Fruit fly (Drosophila melanogaster) whole organism, embryonic: ENCODE results near the gene Ptpmeg2.
A peak's percentile ranks its signal among the peaks of the same experiment; 100 is the strongest.

Source experiments
- Atf6 ChIP-seq: fragments of 200-800 bp; sonication (Bioruptor generic); IDR thresholded peaks from 2 replicates; pipeline ENCODE4 v1.3.6; 2022; ENCODE audit warnings: missing biosample characterization, missing genetic modification characterization
- B-H2 ChIP-seq: fragments of 200-800 bp; sonication (Bioruptor generic); optimal IDR thresholded peaks from 2 replicates; lab custom pipeline; 2018; ENCODE audit warnings: missing biosample characterization, mild to moderate bottlenecking, missing genetic modification characterization
- CG13287 ChIP-seq: fragments of 200-800 bp; sonication (Bioruptor generic); IDR thresholded peaks from 2 replicates; pipeline ENCODE4 v1.3.6; 2022; ENCODE audit warnings: missing biosample characterization, missing genetic modification characterization; ENCODE audit not compliant: partially characterized antibody
- CG13775 ChIP-seq: fragments of 200-800 bp; sonication (Bioruptor generic); optimal IDR thresholded peaks from 3 replicates; lab custom pipeline; 2017; ENCODE audit warnings: missing biosample characterization, mild to moderate bottlenecking, missing genetic modification characterization
- CG14441 ChIP-seq: fragments of 200-800 bp; sonication (Bioruptor generic); IDR thresholded peaks from 2 replicates; pipeline ENCODE4 v1.3.6; 2022; ENCODE audit warnings: missing biosample characterization, missing genetic modification characterization
- CG14965 ChIP-seq: fragments of 200-800 bp; sonication (Bioruptor generic); optimal IDR thresholded peaks from 2 replicates; lab custom pipeline; 2016; ENCODE audit warnings: missing biosample characterization, missing genetic modification characterization, borderline replicate concordance
- CG15514 ChIP-seq: fragments of 200-800 bp; sonication (Bioruptor generic); optimal IDR thresholded peaks from 3 replicates; lab custom pipeline; 2017; ENCODE audit warnings: missing biosample characterization, missing genetic modification characterization, mild to moderate bottlenecking, moderate library complexity, missing genetic modification reagents
- CG1602 ChIP-seq: fragments of 200-800 bp; sonication (Bioruptor generic); optimal IDR thresholded peaks from 3 replicates; lab custom pipeline; 2016; ENCODE audit warnings: missing biosample characterization, missing genetic modification characterization
- CG16863 ChIP-seq: fragments of 200-800 bp; sonication (Bioruptor generic); optimal IDR thresholded peaks from 3 replicates; lab custom pipeline; 2016; ENCODE audit warnings: missing biosample characterization, missing genetic modification characterization
- CG3065 ChIP-seq: fragments of 200-800 bp; sonication (Bioruptor generic); optimal IDR thresholded peaks from 2 replicates; lab custom pipeline; 2016; ENCODE audit warnings: missing biosample characterization, missing genetic modification characterization
- CG3163 ChIP-seq: fragments of 200-800 bp; sonication (Bioruptor generic); optimal IDR thresholded peaks from 3 replicates; lab custom pipeline; 2016; ENCODE audit warnings: missing biosample characterization, missing genetic modification characterization
- CG32767 ChIP-seq: fragments of 200-800 bp; sonication (Bioruptor generic); IDR thresholded peaks from 2 replicates; pipeline ENCODE4 v1.3.6; 2022; ENCODE audit warnings: missing biosample characterization, missing genetic modification characterization
- CG42726 ChIP-seq: fragments of 200-800 bp; sonication (Bioruptor generic); IDR thresholded peaks from 2 replicates; pipeline ENCODE4 v1.3.6; 2022; ENCODE audit warnings: missing biosample characterization, missing genetic modification characterization; ENCODE audit not compliant: partially characterized antibody
- CG6654 ChIP-seq: fragments of 200-800 bp; sonication (Bioruptor generic); optimal IDR thresholded peaks from 2 replicates; lab custom pipeline; 2017; ENCODE audit warnings: missing biosample characterization, mild to moderate bottlenecking, missing genetic modification characterization
- CG7271 ChIP-seq: fragments of 200-800 bp; sonication (Bioruptor generic); optimal IDR thresholded peaks from 2 replicates; lab custom pipeline; 2018; ENCODE audit warnings: missing biosample characterization, mild to moderate bottlenecking, missing genetic modification characterization, moderate library complexity
- CG8924 ChIP-seq: fragments of 200-800 bp; optimal IDR thresholded peaks from 3 replicates; lab custom pipeline; 2019; ENCODE audit warnings: missing biosample characterization, mild to moderate bottlenecking, missing genetic modification characterization, moderate library complexity
- CrebB ChIP-seq: fragments of 200-800 bp; sonication (Bioruptor generic); optimal IDR thresholded peaks from 3 replicates; lab custom pipeline; 2018; ENCODE audit warnings: missing biosample characterization, mild to moderate bottlenecking, missing genetic modification characterization
- Dbx ChIP-seq: fragments of 200-800 bp; sonication (Bioruptor generic); IDR thresholded peaks from 3 replicates; pipeline ENCODE4 v1.3.6; 2022; ENCODE audit warnings: missing biosample characterization, missing genetic modification characterization
- Dfd ChIP-seq, 2 experiments: fragments of >200 bp; optimal IDR thresholded peaks; 2 replicates each; lab custom pipeline; 2017; ENCODE audit warnings: missing biosample characterization in 2 of 2, missing genetic modification characterization in 2 of 2
- Dip2 ChIP-seq: fragments of 200-800 bp; sonication (Bioruptor generic); IDR thresholded peaks from 2 replicates; pipeline ENCODE4 v1.3.6; 2022; ENCODE audit warnings: missing biosample characterization, missing genetic modification characterization
- Doc2 ChIP-seq: fragments of 200-800 bp; sonication (Bioruptor generic); IDR thresholded peaks from 2 replicates; pipeline ENCODE4 v1.3.6; 2022; ENCODE audit warnings: missing biosample characterization, missing genetic modification characterization
- Doc3 ChIP-seq: fragments of 200-800 bp; sonication (Bioruptor generic); IDR thresholded peaks from 3 replicates; pipeline ENCODE4 v1.3.6; 2022; ENCODE audit warnings: missing biosample characterization, missing genetic modification characterization; ENCODE audit not compliant: partially characterized antibody
- Dp ChIP-seq: fragments of 200-800 bp; sonication (Bioruptor generic); optimal IDR thresholded peaks from 2 replicates; lab custom pipeline; 2018; ENCODE audit warnings: missing biosample characterization, mild to moderate bottlenecking, missing genetic modification characterization, moderate library complexity
- GATAe ChIP-seq: fragments of 200-800 bp; sonication (Bioruptor generic); conservative IDR thresholded peaks from 2 replicates; pipeline ENCODE4 v1.3.6; 2022; ENCODE audit warnings: missing biosample characterization, missing genetic modification characterization
- Mes4 ChIP-seq: fragments of 200-800 bp; sonication (Bioruptor generic); optimal IDR thresholded peaks from 2 replicates; lab custom pipeline; 2016; ENCODE audit warnings: missing biosample characterization, missing genetic modification characterization
- NC2β ChIP-seq: fragments of 200-800 bp; sonication (Bioruptor generic); optimal IDR thresholded peaks from 2 replicates; lab custom pipeline; 2016; ENCODE audit warnings: missing biosample characterization, missing genetic modification characterization
- Optix ChIP-seq: fragments of 200-800 bp; sonication (Bioruptor generic); IDR thresholded peaks from 3 replicates; pipeline ENCODE4 v1.3.6; 2022; ENCODE audit warnings: missing biosample characterization, missing genetic modification characterization
- PHDP ChIP-seq: fragments of 200-800 bp; sonication (Bioruptor generic); optimal IDR thresholded peaks from 3 replicates; lab custom pipeline; 2018; ENCODE audit warnings: missing biosample characterization, mild to moderate bottlenecking, missing genetic modification characterization, moderate library complexity
- Sox100B ChIP-seq: fragments of 200-800 bp; sonication (Bioruptor generic); optimal IDR thresholded peaks from 3 replicates; lab custom pipeline; 2018; ENCODE audit warnings: missing biosample characterization, mild to moderate bottlenecking, missing genetic modification characterization
- Usf ChIP-seq: fragments of 200-800 bp; sonication (Bioruptor generic); optimal IDR thresholded peaks from 2 replicates; lab custom pipeline; 2017; ENCODE audit warnings: missing genotype, missing biosample characterization, missing genetic modification characterization
- az2 ChIP-seq: fragments of 200-800 bp; sonication (Bioruptor generic); optimal IDR thresholded peaks from 3 replicates; lab custom pipeline; 2016; ENCODE audit warnings: missing biosample characterization, missing genetic modification characterization
- crp ChIP-seq, 2 experiments: fragments of 200-800 bp; sonication (Bioruptor generic); optimal IDR thresholded peaks; 2 replicates in 1 of 2; 3 replicates in 1 of 2; lab custom pipeline; 2017; ENCODE audit warnings: missing biosample characterization in 2 of 2, missing genetic modification characterization in 2 of 2, mild to moderate bottlenecking in 1 of 2, moderate library complexity in 1 of 2
- ems ChIP-seq: fragments of 200-800 bp; sonication (Bioruptor generic); optimal IDR thresholded peaks from 3 replicates; lab custom pipeline; 2016; ENCODE audit warnings: missing biosample characterization, missing genetic modification characterization
- exex ChIP-seq: fragments of 200-800 bp; sonication (Bioruptor generic); optimal IDR thresholded peaks from 4 replicates; lab custom pipeline; 2018; ENCODE audit warnings: missing biosample characterization, mild to moderate bottlenecking, missing genetic modification characterization, moderate library complexity
- grau ChIP-seq: fragments of 200-800 bp; optimal IDR thresholded peaks from 3 replicates; lab custom pipeline; 2019; ENCODE audit warnings: missing biosample characterization, mild to moderate bottlenecking, missing genetic modification characterization, moderate library complexity
- ham ChIP-seq: fragments of 200-800 bp; sonication (Bioruptor generic); IDR thresholded peaks from 2 replicates; pipeline ENCODE4 v1.3.6; 2022; ENCODE audit warnings: missing biosample characterization, missing genetic modification characterization
- hbn ChIP-seq: fragments of 200-800 bp; sonication (Bioruptor generic); IDR thresholded peaks from 2 replicates; pipeline ENCODE4 v1.3.6; 2022; ENCODE audit warnings: missing biosample characterization, missing genetic modification characterization; ENCODE audit not compliant: partially characterized antibody
- kni ChIP-seq: fragments of 200-800 bp; sonication (Bioruptor generic); optimal IDR thresholded peaks from 3 replicates; lab custom pipeline; 2017; ENCODE audit warnings: mild to moderate bottlenecking, missing biosample characterization, missing genetic modification reagents, missing genetic modification characterization
- p53 ChIP-seq: fragments of 200-800 bp; sonication (Bioruptor generic); optimal IDR thresholded peaks from 2 replicates; lab custom pipeline; 2016; ENCODE audit warnings: missing biosample characterization, missing genetic modification characterization
- phol ChIP-seq: fragments of 200-800 bp; sonication (Bioruptor generic); optimal IDR thresholded peaks from 3 replicates; lab custom pipeline; 2018; ENCODE audit warnings: missing biosample characterization, mild to moderate bottlenecking, missing genetic modification characterization, moderate library complexity
- rib ChIP-seq: fragments of 200-800 bp; sonication (Bioruptor generic); IDR thresholded peaks from 2 replicates; pipeline ENCODE4 v1.3.6; 2022; ENCODE audit warnings: missing biosample characterization, missing genetic modification characterization
- row ChIP-seq: fragments of 200-800 bp; sonication (Bioruptor generic); IDR thresholded peaks from 3 replicates; pipeline ENCODE4 v1.3.6; 2022; ENCODE audit warnings: missing biosample characterization, missing genetic modification characterization
- schlank ChIP-seq: fragments of 200-800 bp; sonication (Bioruptor generic); optimal IDR thresholded peaks from 2 replicates; lab custom pipeline; 2018; ENCODE audit warnings: missing biosample characterization, mild to moderate bottlenecking, missing genetic modification characterization
- slbo ChIP-seq: fragments of 200-800 bp; sonication (Bioruptor generic); IDR thresholded peaks from 2 replicates; pipeline ENCODE4 v1.3.6; 2022; ENCODE audit warnings: missing biosample characterization, missing genetic modification characterization
- sna ChIP-seq: fragments of 200-800 bp; sonication (Bioruptor generic); IDR thresholded peaks from 2 replicates; pipeline ENCODE4 v1.3.6; 2022; ENCODE audit warnings: missing biosample characterization, missing genetic modification characterization; ENCODE audit not compliant: partially characterized antibody
- stwl ChIP-seq: fragments of 200-800 bp; sonication (Bioruptor generic); optimal IDR thresholded peaks from 3 replicates; lab custom pipeline; 2018; ENCODE audit warnings: missing biosample characterization, mild to moderate bottlenecking, missing genetic modification characterization, moderate library complexity
- tio ChIP-seq: fragments of 200-800 bp; sonication (Bioruptor generic); optimal IDR thresholded peaks from 2 replicates; lab custom pipeline; 2017; ENCODE audit warnings: missing biosample characterization, missing genetic modification characterization, inconsistent platforms
- tup ChIP-seq: fragments of 200-800 bp; sonication (Bioruptor generic); optimal IDR thresholded peaks from 2 replicates; lab custom pipeline; 2016; ENCODE audit warnings: missing biosample characterization, mild to moderate bottlenecking, missing genetic modification characterization, moderate library complexity

Gene Ptpmeg2

DNA sequence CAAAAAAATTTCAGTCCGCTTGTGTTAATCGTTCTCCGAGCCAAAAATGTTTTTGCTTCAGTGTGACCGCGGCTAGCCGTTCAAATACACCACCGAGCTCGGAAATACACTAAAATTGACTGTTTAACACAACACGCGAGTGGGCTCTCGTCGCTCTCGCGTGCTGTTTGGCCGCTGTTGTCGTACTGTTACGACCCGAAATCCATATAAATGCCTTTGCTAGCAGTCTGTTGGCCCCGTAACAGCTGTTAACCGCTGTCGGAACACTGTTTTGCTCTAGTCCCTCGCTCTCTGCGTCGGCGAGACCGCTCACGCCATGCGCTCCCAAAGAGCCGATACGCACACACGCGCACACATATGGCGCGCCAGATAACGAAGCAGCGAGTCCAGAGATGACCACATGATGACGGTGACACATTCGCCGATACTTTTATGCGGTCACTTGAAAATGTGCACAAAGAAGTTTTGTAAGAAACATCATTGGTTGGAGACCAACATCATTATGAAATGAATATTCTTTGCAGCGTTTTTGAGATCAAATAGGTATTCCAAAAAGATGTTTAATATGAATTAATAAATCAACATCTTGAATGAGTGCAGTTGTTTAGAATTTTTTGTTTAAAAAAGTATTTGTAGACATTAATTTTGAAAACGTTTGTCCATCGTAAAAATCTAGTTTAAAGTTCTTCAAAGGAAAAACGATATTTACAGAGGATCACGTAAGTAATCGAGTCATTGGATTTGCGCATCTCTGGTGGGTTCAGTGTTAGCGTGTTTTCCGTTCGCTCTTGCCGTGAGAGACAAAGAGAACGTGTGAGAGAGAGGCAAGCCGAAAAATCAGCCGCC is 26.8 kb upstream of the Ptpmeg2 start:
- TF ChIP-seq CG15514 (GFP tag; lab: Kevin White, UChicago) (no peak), CG14965 (GFP tag; lab: Kevin White, UChicago) (no peak), ems (GFP tag; lab: Kevin White, UChicago) (peak; percentile 52), Doc2 (GFP tag; lab: Robert Waterston, UW) (no peak), Atf6 (peak; percentile 29; the same call in 1 of the 2 replicates), PHDP (tag; lab: Kevin White, UChicago) (peak; percentile 20), CG6654 (GFP tag; lab: Kevin White, UChicago) (no peak), tio (GFP tag; lab: Kevin White, UChicago) (no peak), crp (GFP tag; optimal IDR thresholded peaks at IDR 0.05; lab: Kevin White, UChicago) (peak in 1 of 2 experiments; percentile 33), CG32767 (GFP tag; lab: Robert Waterston, UW) (no peak), Dfd (GFP tag; optimal IDR thresholded peaks at IDR 0.05; lab: Kevin White, UChicago) (no peak), stwl (tag; lab: Kevin White, UChicago) (no peak), ham (GFP tag; lab: Robert Waterston, UW) (no peak), kni (GFP tag; lab: Kevin White, UChicago) (peak; percentile 79), NC2β (GFP tag; lab: Kevin White, UChicago) (peak; percentile 53), CG13287 (GFP tag; lab: Robert Waterston, UW) (peak; percentile 21), row (GFP tag; lab: Robert Waterston, UW) (peak; percentile 95), Optix (GFP tag; lab: Robert Waterston, UW) (no peak), p53 (GFP tag; lab: Kevin White, UChicago) (no peak), CG3065 (GFP tag; lab: Kevin White, UChicago) (peak; percentile 39), Dip2 (no peak), Mes4 (GFP tag; lab: Kevin White, UChicago) (peak; percentile 30), GATAe (GFP tag; lab: Robert Waterston, UW) (peak; percentile 31; the same call in 1 of the 2 replicates), CG16863 (GFP tag; lab: Kevin White, UChicago) (peak; percentile 44), exex (tag; lab: Kevin White, UChicago) (peak; percentile 38), CrebB (tag; lab: Kevin White, UChicago) (no peak), CG3163 (peak; percentile 54), tup (GFP tag; lab: Kevin White, UChicago) (no peak), CG8924 (tag; lab: Kevin White, UChicago) (peak; percentile 43), CG1602 (GFP tag; lab: Kevin White, UChicago) (peak; percentile 41), CG7271 (tag; lab: Kevin White, UChicago) (no peak), hbn (no peak), B-H2 (peak; percentile 80), Dp (no peak), phol (tag; lab: Kevin White, UChicago) (peak; percentile 70), CG42726 (GFP tag; lab: Robert Waterston, UW) (peak; percentile 51; the same call in 1 of the 2 replicates), az2 (GFP tag; lab: Kevin White, UChicago) (peak; percentile 55), CG13775 (GFP tag; lab: Kevin White, UChicago) (peak; percentile 54), sna (no peak), schlank (tag; lab: Kevin White, UChicago) (no peak), CG14441 (GFP tag; lab: Robert Waterston, UW) (0 out of 2 replicates have a peak, but pooled peaks have one; percentile 23), slbo (GFP tag; lab: Robert Waterston, UW) (peak; percentile 67), Dbx (GFP tag; lab: Robert Waterston, UW) (peak; percentile 47; the same call in 1 of the 3 replicates), grau (tag; lab: Kevin White, UChicago) (peak; percentile 78), Sox100B (GFP tag; lab: Kevin White, UChicago) (peak; percentile 5), Usf (peak; percentile 36), rib (GFP tag; lab: Robert Waterston, UW) (no peak), Doc3 (GFP tag; lab: Robert Waterston, UW) (no peak)
